Worm (Caenorhabditis elegans): Measurements from ENCODE around the gene T06C12.14.

DNA sequence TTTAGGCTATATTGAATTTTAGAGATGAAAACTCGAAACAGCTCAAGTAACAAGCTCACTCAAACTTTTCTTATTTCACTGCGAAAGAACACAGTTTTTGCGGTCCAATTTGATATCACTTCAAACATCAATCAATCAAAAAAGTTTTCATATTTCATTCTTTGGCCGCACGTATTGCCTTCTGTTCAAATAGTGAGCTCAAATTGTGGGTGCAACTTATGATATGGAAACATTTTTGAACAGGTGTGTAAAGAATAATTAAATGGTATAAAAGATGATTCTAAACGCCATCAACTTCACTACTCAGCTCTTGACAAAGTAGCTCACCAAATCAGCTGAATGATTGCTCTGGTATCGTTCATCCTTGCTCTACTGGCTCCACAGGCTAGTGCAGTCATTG, at the start of gene T06C12.14:
- TF ChIP-seq mls-2 (tag; optimal IDR thresholded peaks at IDR 0.05) (no peak), mab-5 (tag; optimal IDR thresholded peaks at IDR 0.05) (no peak), nhr-76 (tag; optimal IDR thresholded peaks at IDR 0.05) (no peak), nhr-28 (tag; optimal IDR thresholded peaks at IDR 0.05) (no peak), ceh-43 (GFP tag; optimal IDR thresholded peaks at IDR 0.05) (no peak), unc-62 (GFP tag; optimal IDR thresholded peaks at IDR 0.05) (no peak), elt-3 (tag; optimal IDR thresholded peaks at IDR 0.05) (no peak)

Data from whole organism, mixed stage, embryonic.